Fruit fly (Drosophila melanogaster): Measurements from ENCODE around the gene CG42675.

CG42675 gene

dm6 chr3R:5833948-5834504 lies 20.6 kb downstream of the CG42675 start (continued):
- no peak for TF ChIP-seq CG42726 (GFP tag; IDR thresholded peaks at IDR 0.05; ENCODE audit: partially characterized antibody)
- no peak for TF ChIP-seq Hmx (GFP tag; optimal IDR thresholded peaks at IDR 0.05)
- no peak for TF ChIP-seq CG1792 (GFP tag; optimal IDR thresholded peaks at IDR 0.05)
- TF ChIP-seq wdn (GFP tag; IDR thresholded peaks at IDR 0.05): no peak
- peak; percentile 28 for TF ChIP-seq CG17359 (tag; optimal IDR thresholded peaks at IDR 0.05)
- TF ChIP-seq Taf1 (GFP tag; IDR thresholded peaks at IDR 0.05): no peak
- peak; percentile 44 for TF ChIP-seq gem (tag; optimal IDR thresholded peaks at IDR 0.05)
- TF ChIP-seq CG12391 (tag; optimal IDR thresholded peaks at IDR 0.05): no peak
- no peak for TF ChIP-seq crol (GFP tag; IDR thresholded peaks at IDR 0.05)
- TF ChIP-seq fd3F (GFP tag; optimal IDR thresholded peaks at IDR 0.05): no peak
- no peak for TF ChIP-seq YL-1 (GFP tag; optimal IDR thresholded peaks at IDR 0.05)
- no peak for TF ChIP-seq croc (GFP tag; conservative IDR thresholded peaks at IDR 0.05)
- TF ChIP-seq C15 (GFP tag; IDR thresholded peaks at IDR 0.05): 0 out of 3 replicates have a peak, but pooled peaks have one; percentile 19
- no peak for TF ChIP-seq cad (GFP tag; optimal IDR thresholded peaks at IDR 0.05)
- no peak for TF ChIP-seq CG10543 (GFP tag; optimal IDR thresholded peaks at IDR 0.05)
- no peak for TF ChIP-seq Sox100B (GFP tag; optimal IDR thresholded peaks at IDR 0.05)
- no peak for TF ChIP-seq D19A (tag; optimal IDR thresholded peaks at IDR 0.05)
- TF ChIP-seq fu2 (GFP tag; optimal IDR thresholded peaks at IDR 0.05): no peak
- no peak for TF ChIP-seq Dref (GFP tag; IDR thresholded peaks at IDR 0.05)
- TF ChIP-seq Rx (GFP tag; IDR thresholded peaks at IDR 0.05): no peak
- no peak for TF ChIP-seq chinmo (GFP tag; IDR thresholded peaks at IDR 0.05; ENCODE audit: partially characterized antibody)
- TF ChIP-seq Dad (GFP tag; optimal IDR thresholded peaks at IDR 0.05): no peak
- TF ChIP-seq row (GFP tag; IDR thresholded peaks at IDR 0.05): peak; percentile 58
- TF ChIP-seq CG7963 (GFP tag; IDR thresholded peaks at IDR 0.05; ENCODE audit: partially characterized antibody): no peak
- no peak for TF ChIP-seq H15 (GFP tag; IDR thresholded peaks at IDR 0.05)
- no peak for TF ChIP-seq CG2712 (tag; optimal IDR thresholded peaks at IDR 0.05)
- TF ChIP-seq esg (GFP tag; conservative IDR thresholded peaks at IDR 0.05): 0 out of 2 replicates have a peak, but pooled peaks have one; percentile 11
- TF ChIP-seq cg (GFP tag; optimal IDR thresholded peaks at IDR 0.05): no peak
- TF ChIP-seq Lim3 (GFP tag; IDR thresholded peaks at IDR 0.05): no peak
- no peak for TF ChIP-seq CG8388 (GFP tag; optimal IDR thresholded peaks at IDR 0.05)
- no peak for TF ChIP-seq CG4617 (GFP tag; optimal IDR thresholded peaks at IDR 0.05; ENCODE audit: borderline replicate concordance)
- TF ChIP-seq nau (GFP tag; optimal IDR thresholded peaks at IDR 0.05): no peak
- no peak for TF ChIP-seq en (GFP tag; optimal IDR thresholded peaks at IDR 0.05)
- TF ChIP-seq CG34224 (GFP tag; IDR thresholded peaks at IDR 0.05; ENCODE audit: partially characterized antibody): no peak
- no peak for TF ChIP-seq usp (GFP tag; optimal IDR thresholded peaks at IDR 0.05)
- no peak for TF ChIP-seq CG12744 (GFP tag; optimal IDR thresholded peaks at IDR 0.05)
- TF ChIP-seq lmd (GFP tag; IDR thresholded peaks at IDR 0.05): 0 out of 2 replicates have a peak, but pooled peaks have one; percentile 14
- no peak for TF ChIP-seq CG12219 (GFP tag; optimal IDR thresholded peaks at IDR 0.05)
- no peak for TF ChIP-seq CG6689 (GFP tag; IDR thresholded peaks at IDR 0.05)
- TF ChIP-seq dpn (GFP tag; optimal IDR thresholded peaks at IDR 0.05): peak in 1 of 2 experiments; percentile 11
- no peak for TF ChIP-seq vfl (GFP tag; optimal IDR thresholded peaks at IDR 0.05)
- no peak for TF ChIP-seq Fer3 (tag; optimal IDR thresholded peaks at IDR 0.05)
- no peak for TF ChIP-seq Nf-YA (GFP tag; IDR thresholded peaks at IDR 0.05)
- TF ChIP-seq CG34376 (GFP tag; optimal IDR thresholded peaks at IDR 0.05): no peak
- no peak for TF ChIP-seq CG32772 (GFP tag; IDR thresholded peaks at IDR 0.05)
- no peak for TF ChIP-seq gce (GFP tag; IDR thresholded peaks at IDR 0.05)
- peak; percentile 42 for TF ChIP-seq Sox102F (GFP tag; optimal IDR thresholded peaks at IDR 0.05)
- TF ChIP-seq Mes4 (GFP tag; optimal IDR thresholded peaks at IDR 0.05): no peak
- TF ChIP-seq onecut (GFP tag; IDR thresholded peaks at IDR 0.05): no peak
- TF ChIP-seq CG11723 (GFP tag; optimal IDR thresholded peaks at IDR 0.05): no peak
- 0 out of 2 replicates have a peak, but pooled peaks have one; percentile 14 for TF ChIP-seq slbo (GFP tag; IDR thresholded peaks at IDR 0.05)
